Fruit fly (Drosophila melanogaster) whole organism, embryonic: ENCODE results near the gene JMJD5.

ENCODE experiments used
- Asciz ChIP-seq: fragments of 200-800 bp; sonication (Bioruptor generic); optimal IDR thresholded peaks from 2 replicates; lab custom pipeline; 2017; ENCODE audit warnings: missing biosample characterization, mild to moderate bottlenecking, missing genetic modification characterization, missing genetic modification reagents
- Atf3 ChIP-seq: fragments of 200-800 bp; sonication (Bioruptor generic); optimal IDR thresholded peaks from 3 replicates; lab custom pipeline; 2016; ENCODE audit warnings: missing biosample characterization, missing genetic modification characterization
- CG10267 ChIP-seq: fragments of 200-800 bp; sonication (Bioruptor generic); optimal IDR thresholded peaks from 2 replicates; lab custom pipeline; 2018; ENCODE audit warnings: missing biosample characterization, mild to moderate bottlenecking, missing genetic modification characterization, moderate library complexity
- CG10654 ChIP-seq: fragments of 200-800 bp; sonication (Bioruptor generic); optimal IDR thresholded peaks from 2 replicates; lab custom pipeline; 2016; ENCODE audit warnings: missing biosample characterization, missing genetic modification characterization
- CG12219 ChIP-seq: fragments of 200-800 bp; sonication (Bioruptor generic); optimal IDR thresholded peaks from 3 replicates; lab custom pipeline; 2018; ENCODE audit warnings: missing biosample characterization, mild to moderate bottlenecking, missing genetic modification characterization
- CG1233 ChIP-seq: fragments of 200-800 bp; sonication (Bioruptor generic); optimal IDR thresholded peaks from 4 replicates; lab custom pipeline; 2018; ENCODE audit warnings: missing biosample characterization, mild to moderate bottlenecking, missing genetic modification characterization
- CG12391 ChIP-seq: fragments of 200-800 bp; sonication (Bioruptor generic); optimal IDR thresholded peaks from 3 replicates; lab custom pipeline; 2018; ENCODE audit warnings: missing biosample characterization, mild to moderate bottlenecking, missing genetic modification characterization, moderate library complexity
- CG13123 ChIP-seq: fragments of 200-800 bp; sonication (Bioruptor generic); optimal IDR thresholded peaks from 2 replicates; lab custom pipeline; 2016; ENCODE audit warnings: missing biosample characterization, missing genetic modification characterization
- CG13894 ChIP-seq: fragments of 200-800 bp; sonication (Bioruptor generic); optimal IDR thresholded peaks from 3 replicates; lab custom pipeline; 2018; ENCODE audit warnings: missing biosample characterization, mild to moderate bottlenecking, missing genetic modification characterization, moderate library complexity
- CG14710 ChIP-seq: fragments of 200-800 bp; sonication (Bioruptor generic); optimal IDR thresholded peaks from 3 replicates; lab custom pipeline; 2019; ENCODE audit warnings: missing biosample characterization, mild to moderate bottlenecking, missing genetic modification characterization, moderate library complexity
- CG15601 ChIP-seq: fragments of 200-800 bp; sonication (Bioruptor generic); optimal IDR thresholded peaks from 3 replicates; lab custom pipeline; 2019; ENCODE audit warnings: missing biosample characterization, mild to moderate bottlenecking, missing genetic modification characterization, moderate library complexity
- CG2678 ChIP-seq: fragments of 200-800 bp; sonication (Bioruptor generic); optimal IDR thresholded peaks from 3 replicates; lab custom pipeline; 2019; ENCODE audit warnings: missing biosample characterization, mild to moderate bottlenecking, missing genetic modification characterization, moderate library complexity
- CG2712 ChIP-seq: fragments of 200-800 bp; optimal IDR thresholded peaks from 3 replicates; lab custom pipeline; 2019; ENCODE audit warnings: missing biosample characterization, mild to moderate bottlenecking, missing genetic modification characterization, moderate library complexity
- CG32532 ChIP-seq: fragments of 200-800 bp; sonication (Bioruptor generic); IDR thresholded peaks from 2 replicates; pipeline ENCODE4 v1.3.6; 2022; ENCODE audit warnings: missing biosample characterization, missing genetic modification characterization
- CG32767 ChIP-seq: fragments of 200-800 bp; sonication (Bioruptor generic); IDR thresholded peaks from 2 replicates; pipeline ENCODE4 v1.3.6; 2022; ENCODE audit warnings: missing biosample characterization, missing genetic modification characterization
- CG33557 ChIP-seq: fragments of 200-800 bp; sonication (Bioruptor generic); optimal IDR thresholded peaks from 2 replicates; lab custom pipeline; 2019; ENCODE audit warnings: missing biosample characterization, mild to moderate bottlenecking, missing genetic modification characterization, moderate library complexity
- CG6175 ChIP-seq: fragments of 200-800 bp; sonication (Bioruptor generic); IDR thresholded peaks from 3 replicates; pipeline ENCODE4 v1.3.6; 2022; ENCODE audit warnings: missing biosample characterization, missing genetic modification characterization
- CG6272 ChIP-seq: fragments of 200-800 bp; sonication (Bioruptor generic); IDR thresholded peaks from 2 replicates; pipeline ENCODE4 v1.3.6; 2022; ENCODE audit warnings: missing biosample characterization, missing genetic modification characterization
- CG7556 ChIP-seq: fragments of 200-800 bp; sonication (Bioruptor generic); optimal IDR thresholded peaks from 2 replicates; lab custom pipeline; 2017; ENCODE audit warnings: missing biosample characterization, mild to moderate bottlenecking, missing genetic modification characterization
- CG8924 ChIP-seq: fragments of 200-800 bp; optimal IDR thresholded peaks from 3 replicates; lab custom pipeline; 2019; ENCODE audit warnings: missing biosample characterization, mild to moderate bottlenecking, missing genetic modification characterization, moderate library complexity
- CG9609 ChIP-seq: fragments of 200-800 bp; sonication (Bioruptor generic); optimal IDR thresholded peaks from 3 replicates; lab custom pipeline; 2016; ENCODE audit warnings: missing biosample characterization, missing genetic modification characterization
- CoRest ChIP-seq: fragments of 200-800 bp; sonication (Bioruptor generic); optimal IDR thresholded peaks from 3 replicates; lab custom pipeline; 2018; ENCODE audit warnings: missing biosample characterization, mild to moderate bottlenecking, missing genetic modification characterization, moderate library complexity
- Dp ChIP-seq: fragments of 200-800 bp; sonication (Bioruptor generic); optimal IDR thresholded peaks from 2 replicates; lab custom pipeline; 2018; ENCODE audit warnings: missing biosample characterization, mild to moderate bottlenecking, missing genetic modification characterization, moderate library complexity
- Eip74EF ChIP-seq, 2 experiments: fragments of 200-800 bp in 1 of 2; fragments of >200 bp in 1 of 2; sonication (Bioruptor generic) in 1 of 2; optimal IDR thresholded peaks; 2 replicates each; lab custom pipeline; 2017 to 2019; ENCODE audit warnings: missing biosample characterization in 2 of 2, missing genetic modification characterization in 2 of 2, mild to moderate bottlenecking in 1 of 2, moderate library complexity in 1 of 2
- Gug ChIP-seq: fragments of 200-800 bp; sonication (Bioruptor generic); IDR thresholded peaks from 4 replicates; pipeline ENCODE4 v1.3.6; 2022; ENCODE audit warnings: missing biosample characterization, missing genetic modification characterization
- HLHmδ ChIP-seq: fragments of 200-800 bp; sonication (Bioruptor generic); optimal IDR thresholded peaks from 2 replicates; lab custom pipeline; 2018; ENCODE audit warnings: missing biosample characterization, mild to moderate bottlenecking, missing genetic modification characterization, moderate library complexity
- NC2α ChIP-seq: fragments of 200-800 bp; sonication (Bioruptor generic); optimal IDR thresholded peaks from 2 replicates; lab custom pipeline; 2016; ENCODE audit warnings: missing biosample characterization, missing genetic modification characterization
- Ptx1 ChIP-seq: fragments of 200-800 bp; sonication (Bioruptor generic); IDR thresholded peaks from 2 replicates; pipeline ENCODE4 v1.3.6; 2022; ENCODE audit warnings: missing biosample characterization, missing genetic modification characterization
- Side ChIP-seq: fragments of 200-800 bp; sonication (Bioruptor generic); optimal IDR thresholded peaks from 2 replicates; lab custom pipeline; 2016; ENCODE audit warnings: missing biosample characterization, missing genetic modification characterization
- ap ChIP-seq: fragments of 200-800 bp; sonication (Bioruptor generic); IDR thresholded peaks from 2 replicates; pipeline ENCODE4 v1.3.6; 2022; ENCODE audit warnings: missing biosample characterization, missing genetic modification characterization
- az2 ChIP-seq: fragments of 200-800 bp; sonication (Bioruptor generic); optimal IDR thresholded peaks from 3 replicates; lab custom pipeline; 2016; ENCODE audit warnings: missing biosample characterization, missing genetic modification characterization
- bbx ChIP-seq: fragments of 200-800 bp; sonication (Bioruptor generic); IDR thresholded peaks from 2 replicates; pipeline ENCODE4 v1.3.6; 2022; ENCODE audit warnings: missing biosample characterization, missing genetic modification characterization; ENCODE audit not compliant: partially characterized antibody
- chif ChIP-seq, 2 experiments: fragments of 200-800 bp; sonication (Bioruptor generic); optimal IDR thresholded peaks; 3 replicates each; lab custom pipeline; 2016; ENCODE audit warnings: missing biosample characterization in 2 of 2, missing genetic modification characterization in 2 of 2
- dimm ChIP-seq: fragments of 200-800 bp; sonication (Bioruptor generic); IDR thresholded peaks from 2 replicates; pipeline ENCODE4 v1.3.6; 2022; ENCODE audit warnings: missing biosample characterization, missing genetic modification characterization
- ems ChIP-seq: fragments of 200-800 bp; sonication (Bioruptor generic); optimal IDR thresholded peaks from 3 replicates; lab custom pipeline; 2016; ENCODE audit warnings: missing biosample characterization, missing genetic modification characterization
- en ChIP-seq: fragments of 200-800 bp; sonication (Bioruptor generic); optimal IDR thresholded peaks from 2 replicates; lab custom pipeline; 2016; ENCODE audit warnings: missing biosample characterization, missing genetic modification characterization
- ewg ChIP-seq: fragments of 200-800 bp; sonication (Bioruptor generic); optimal IDR thresholded peaks from 3 replicates; lab custom pipeline; 2017; ENCODE audit warnings: mild to moderate bottlenecking, missing biosample characterization, missing genetic modification reagents, missing genetic modification characterization
- fd3F ChIP-seq: fragments of 200-800 bp; sonication (Bioruptor generic); optimal IDR thresholded peaks from 2 replicates; lab custom pipeline; 2018; ENCODE audit warnings: missing biosample characterization, mild to moderate bottlenecking, missing genetic modification characterization, moderate library complexity
- fd64A ChIP-seq: fragments of 200-800 bp; sonication (Bioruptor generic); optimal IDR thresholded peaks from 3 replicates; lab custom pipeline; 2018; ENCODE audit warnings: missing biosample characterization, mild to moderate bottlenecking, missing genetic modification characterization
- gce ChIP-seq: fragments of 200-800 bp; sonication (Bioruptor generic); IDR thresholded peaks from 3 replicates; pipeline ENCODE4 v1.3.6; 2022; ENCODE audit warnings: missing biosample characterization, missing genetic modification characterization
- ham ChIP-seq: fragments of 200-800 bp; sonication (Bioruptor generic); IDR thresholded peaks from 2 replicates; pipeline ENCODE4 v1.3.6; 2022; ENCODE audit warnings: missing biosample characterization, missing genetic modification characterization
- hkb ChIP-seq, 2 experiments: fragments of 200-800 bp in 1 of 2; fragments of >200 bp in 1 of 2; sonication (Bioruptor generic) in 1 of 2; IDR thresholded peaks in 1 of 2; optimal IDR thresholded peaks in 1 of 2; 2 replicates each; pipeline versions ENCODE4 v1.3.6 to Lab custom; 2017 to 2022; ENCODE audit warnings: missing biosample characterization in 1 of 2, missing genetic modification characterization in 1 of 2
- hth ChIP-seq: fragments of >200 bp; optimal IDR thresholded peaks from 2 replicates; lab custom pipeline; 2017; ENCODE audit warnings: inconsistent platforms
- ken ChIP-seq: fragments of 200-800 bp; sonication (Bioruptor generic); IDR thresholded peaks from 3 replicates; pipeline ENCODE4 v1.3.6; 2022; ENCODE audit warnings: missing biosample characterization, missing genetic modification characterization
- lab ChIP-seq: fragments of 200-800 bp; sonication (Bioruptor generic); optimal IDR thresholded peaks from 3 replicates; lab custom pipeline; 2017; ENCODE audit warnings: missing biosample characterization, missing genetic modification characterization, mild to moderate bottlenecking, moderate library complexity, missing genetic modification reagents
- lmd ChIP-seq: fragments of 200-800 bp; sonication (Bioruptor generic); IDR thresholded peaks from 2 replicates; pipeline ENCODE4 v1.3.6; 2022; ENCODE audit warnings: missing biosample characterization, missing genetic modification characterization
- otp ChIP-seq: fragments of 200-800 bp; sonication (Bioruptor generic); IDR thresholded peaks from 3 replicates; pipeline ENCODE4, ENCODE4 v1.3.6; 2022; ENCODE audit warnings: missing biosample characterization, missing genetic modification characterization
- tin ChIP-seq: fragments of 200-800 bp; sonication (Bioruptor generic); optimal IDR thresholded peaks from 3 replicates; lab custom pipeline; 2016; ENCODE audit warnings: missing biosample characterization, missing genetic modification characterization
- wdn ChIP-seq: fragments of 200-800 bp; sonication (Bioruptor generic); IDR thresholded peaks from 2 replicates; pipeline ENCODE4 v1.3.6; 2022; ENCODE audit warnings: missing biosample characterization, missing genetic modification characterization
- zfh1 ChIP-seq: fragments of 200-800 bp; sonication (Bioruptor generic); IDR thresholded peaks from 3 replicates; pipeline ENCODE4 v1.3.6; 2022; ENCODE audit warnings: missing biosample characterization, missing genetic modification characterization

The JMJD5 gene

DNA sequence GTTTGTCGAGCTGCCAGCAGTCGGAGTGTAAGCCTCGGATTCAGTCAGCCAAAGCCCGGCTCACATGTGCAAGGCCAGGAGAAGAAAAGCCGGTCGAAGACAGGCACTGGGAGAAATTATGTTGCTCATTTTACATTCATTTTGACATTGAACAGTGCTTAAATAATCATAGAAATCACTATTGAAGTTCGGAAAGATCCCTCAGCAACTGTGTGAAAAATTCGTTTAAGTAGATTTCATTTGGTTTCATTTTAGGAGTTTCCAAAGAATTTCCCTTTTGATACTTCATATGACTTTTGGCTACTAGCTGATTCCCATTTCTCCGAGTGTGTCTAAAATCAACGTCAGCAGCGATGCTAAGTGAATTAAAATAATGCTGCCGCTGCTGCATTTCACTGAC, 16.7 kb downstream of the JMJD5 start:
- TF ChIP-seq CG6175 (GFP tag; lab: Robert Waterston, UW) = no peak
- 0 out of 3 replicates have a peak, but pooled peaks have one; percentile 17 for TF ChIP-seq zfh1 (GFP tag; lab: Robert Waterston, UW)
- TF ChIP-seq lab (GFP tag; lab: Kevin White, UChicago) = no peak
- no peak for TF ChIP-seq CoRest
- TF ChIP-seq CG9609 (GFP tag; lab: Kevin White, UChicago) = no peak
- peak in 1 of 2 experiments; percentile 24 for TF ChIP-seq chif (GFP tag; optimal IDR thresholded peaks at IDR 0.05; lab: Kevin White, UChicago)
- TF ChIP-seq CG10267 (tag; lab: Kevin White, UChicago) = peak; percentile 11
- TF ChIP-seq Gug (GFP tag; lab: Robert Waterston, UW) = no peak
- TF ChIP-seq HLHmδ (GFP tag; lab: Kevin White, UChicago) = no peak
- TF ChIP-seq bbx (GFP tag; lab: Robert Waterston, UW) = no peak
- TF ChIP-seq Side (GFP tag; lab: Kevin White, UChicago) = no peak
- no peak for TF ChIP-seq CG32532
- peak; percentile 45; the same call in 1 of the 2 replicates for TF ChIP-seq lmd (GFP tag; lab: Robert Waterston, UW)
- TF ChIP-seq CG7556 (GFP tag; lab: Kevin White, UChicago) = no peak
- peak in 1 of 2 experiments; percentile 23 for TF ChIP-seq Eip74EF (GFP tag; optimal IDR thresholded peaks at IDR 0.05; lab: Kevin White, UChicago)
- TF ChIP-seq ken (GFP tag; lab: Robert Waterston, UW) = 0 out of 3 replicates have a peak, but pooled peaks have one; percentile 18
- TF ChIP-seq ham (GFP tag; lab: Robert Waterston, UW) = no peak
- peak; percentile 43; the same call in 1 of the 2 replicates for TF ChIP-seq Ptx1 (GFP tag; lab: Robert Waterston, UW)
- no peak for TF ChIP-seq CG13123 (GFP tag; lab: Kevin White, UChicago)
- TF ChIP-seq CG12219 = peak; percentile 33
- no peak for TF ChIP-seq wdn
- 0 out of 3 replicates have a peak, but pooled peaks have one; percentile 9 for TF ChIP-seq otp (GFP tag; lab: Robert Waterston, UW)
- 0 out of 3 replicates have a peak, but pooled peaks have one; percentile 19 for TF ChIP-seq gce (GFP tag; lab: Robert Waterston, UW)
- TF ChIP-seq Asciz = peak; percentile 57
- TF ChIP-seq hkb (optimal IDR thresholded peaks at IDR 0.05; lab: Kevin White, UChicago) = no peak
- TF ChIP-seq hkb (GFP tag; IDR thresholded peaks at IDR 0.05; lab: Robert Waterston, UW) = 0 out of 2 replicates have a peak, but pooled peaks have one; percentile 16
- TF ChIP-seq tin = peak; percentile 9
- no peak for TF ChIP-seq dimm
- TF ChIP-seq Dp (GFP tag; lab: Kevin White, UChicago) = no peak
- peak; percentile 3 for TF ChIP-seq CG8924 (tag; lab: Kevin White, UChicago)
- no peak for TF ChIP-seq NC2α (GFP tag; lab: Kevin White, UChicago)
- no peak for TF ChIP-seq CG10654 (GFP tag; lab: Kevin White, UChicago)
- no peak for TF ChIP-seq Atf3 (GFP tag; lab: Kevin White, UChicago)
- TF ChIP-seq CG32767 (GFP tag; lab: Robert Waterston, UW) = no peak
- no peak for TF ChIP-seq hth (lab: Kevin White, UChicago)
- TF ChIP-seq CG2712 (tag; lab: Kevin White, UChicago) = peak; percentile 56
- peak; percentile 48 for TF ChIP-seq CG1233 (GFP tag; lab: Kevin White, UChicago)
- TF ChIP-seq CG12391 (tag; lab: Kevin White, UChicago) = peak; percentile 43
- peak; percentile 37 for TF ChIP-seq az2
- TF ChIP-seq ems = no peak
- no peak for TF ChIP-seq CG33557 (GFP tag; lab: Kevin White, UChicago)
- peak; percentile 3 for TF ChIP-seq CG15601 (tag; lab: Kevin White, UChicago)
- peak; percentile 29 for TF ChIP-seq ewg
- TF ChIP-seq en (GFP tag; lab: Kevin White, UChicago) = no peak
- no peak for TF ChIP-seq fd64A (GFP tag; lab: Kevin White, UChicago)
- TF ChIP-seq CG2678 = peak; percentile 51
- peak; percentile 11 for TF ChIP-seq CG14710 (tag; lab: Kevin White, UChicago)
- no peak for TF ChIP-seq CG6272 (GFP tag; lab: Robert Waterston, UW)
- TF ChIP-seq ap (GFP tag; lab: Robert Waterston, UW) = no peak
- TF ChIP-seq fd3F (GFP tag; lab: Kevin White, UChicago) = no peak
- TF ChIP-seq CG13894 (tag; lab: Kevin White, UChicago) = no peak
